Fruit fly (Drosophila melanogaster) whole organism, embryonic: Measurements from ENCODE around the gene Noc2.

ENCODE experiments used
- BEAF-32 ChIP-seq: fragments of 200-800 bp; sonication (Bioruptor generic); optimal IDR thresholded peaks from 3 replicates; lab custom pipeline; 2017; ENCODE audit warnings: missing biosample characterization, missing genetic modification characterization, mild to moderate bottlenecking, moderate library complexity, missing genetic modification reagents
- Bdp1 ChIP-seq: fragments of 200-800 bp; sonication (Bioruptor generic); optimal IDR thresholded peaks from 3 replicates; lab custom pipeline; 2016; ENCODE audit warnings: missing biosample characterization, missing genetic modification characterization
- CG11456 ChIP-seq: fragments of 200-800 bp; sonication (Bioruptor generic); IDR thresholded peaks from 3 replicates; pipeline ENCODE4 v1.3.6; 2022; ENCODE audit warnings: missing biosample characterization, missing genetic modification characterization
- CG12659 ChIP-seq: fragments of 200-800 bp; sonication (Bioruptor generic); optimal IDR thresholded peaks from 3 replicates; lab custom pipeline; 2017; ENCODE audit warnings: mild to moderate bottlenecking, missing biosample characterization, missing genetic modification reagents, missing genetic modification characterization
- CG13287 ChIP-seq: fragments of 200-800 bp; sonication (Bioruptor generic); IDR thresholded peaks from 2 replicates; pipeline ENCODE4 v1.3.6; 2022; ENCODE audit warnings: missing biosample characterization, missing genetic modification characterization; ENCODE audit not compliant: partially characterized antibody
- CG14050 ChIP-seq: fragments of 200-800 bp; sonication (Bioruptor generic); IDR thresholded peaks from 3 replicates; pipeline ENCODE4 v1.3.6; 2022; ENCODE audit warnings: missing biosample characterization, missing genetic modification characterization
- CG14667 ChIP-seq: fragments of 200-800 bp; sonication (Bioruptor generic); IDR thresholded peaks from 2 replicates; pipeline ENCODE4 v1.3.6; 2022; ENCODE audit warnings: missing biosample characterization, missing genetic modification characterization
- CG14860 ChIP-seq: fragments of 200-800 bp; sonication (Bioruptor generic); IDR thresholded peaks from 3 replicates; pipeline ENCODE4 v1.3.6; 2022; ENCODE audit warnings: missing biosample characterization, missing genetic modification characterization; ENCODE audit not compliant: partially characterized antibody
- CG15011 ChIP-seq: fragments of 200-800 bp; sonication (Bioruptor generic); optimal IDR thresholded peaks from 3 replicates; lab custom pipeline; 2018; ENCODE audit warnings: missing biosample characterization, mild to moderate bottlenecking, missing genetic modification characterization
- CG16813 ChIP-seq: fragments of 200-800 bp; sonication (Bioruptor generic); IDR thresholded peaks from 3 replicates; pipeline ENCODE4 v1.3.6; 2022; ENCODE audit warnings: missing biosample characterization, missing genetic modification characterization; ENCODE audit not compliant: partially characterized antibody
- CG17912 ChIP-seq: fragments of 200-800 bp; sonication (Bioruptor generic); optimal IDR thresholded peaks from 2 replicates; lab custom pipeline; 2018; ENCODE audit warnings: missing biosample characterization, mild to moderate bottlenecking, missing genetic modification characterization
- CG4424 ChIP-seq: fragments of 200-800 bp; sonication (Bioruptor generic); optimal IDR thresholded peaks from 3 replicates; lab custom pipeline; 2016; ENCODE audit warnings: missing biosample characterization, missing genetic modification characterization
- CG6813 ChIP-seq: fragments of 200-800 bp; sonication (Bioruptor generic); optimal IDR thresholded peaks from 2 replicates; lab custom pipeline; 2017; ENCODE audit warnings: missing biosample characterization, missing genetic modification characterization, mild to moderate bottlenecking, moderate library complexity, missing genetic modification reagents
- CG7556 ChIP-seq: fragments of 200-800 bp; sonication (Bioruptor generic); optimal IDR thresholded peaks from 2 replicates; lab custom pipeline; 2017; ENCODE audit warnings: missing biosample characterization, mild to moderate bottlenecking, missing genetic modification characterization
- CG7839 ChIP-seq: fragments of 200-800 bp; sonication (Bioruptor generic); optimal IDR thresholded peaks from 3 replicates; lab custom pipeline; 2018; ENCODE audit warnings: missing biosample characterization, mild to moderate bottlenecking, missing genetic modification characterization, moderate library complexity
- CG7963 ChIP-seq: fragments of 200-800 bp; sonication (Bioruptor generic); IDR thresholded peaks from 3 replicates; pipeline ENCODE4 v1.3.6; 2022; ENCODE audit warnings: missing biosample characterization, missing genetic modification characterization; ENCODE audit not compliant: partially characterized antibody
- CG8290 ChIP-seq, 3 experiments: fragments of 200-800 bp; sonication (Bioruptor generic); optimal IDR thresholded peaks; 2 replicates each; lab custom pipeline; 2016 to 2019; ENCODE audit warnings: missing biosample characterization in 3 of 3, missing genetic modification characterization in 3 of 3, mild to moderate bottlenecking in 2 of 3, moderate library complexity in 1 of 3
- CG8765 ChIP-seq: fragments of 200-800 bp; sonication (Bioruptor generic); IDR thresholded peaks from 2 replicates; pipeline ENCODE4 v1.3.6; 2022; ENCODE audit warnings: missing biosample characterization, missing genetic modification characterization
- CG9609 ChIP-seq: fragments of 200-800 bp; sonication (Bioruptor generic); optimal IDR thresholded peaks from 3 replicates; lab custom pipeline; 2016; ENCODE audit warnings: missing biosample characterization, missing genetic modification characterization
- Dbx ChIP-seq: fragments of 200-800 bp; sonication (Bioruptor generic); IDR thresholded peaks from 3 replicates; pipeline ENCODE4 v1.3.6; 2022; ENCODE audit warnings: missing biosample characterization, missing genetic modification characterization
- Dfd ChIP-seq, 2 experiments: fragments of >200 bp; optimal IDR thresholded peaks; 2 replicates each; lab custom pipeline; 2017; ENCODE audit warnings: missing biosample characterization in 2 of 2, missing genetic modification characterization in 2 of 2
- Doc2 ChIP-seq: fragments of 200-800 bp; sonication (Bioruptor generic); IDR thresholded peaks from 2 replicates; pipeline ENCODE4 v1.3.6; 2022; ENCODE audit warnings: missing biosample characterization, missing genetic modification characterization
- E2f2 ChIP-seq: fragments of 200-800 bp; sonication (Bioruptor generic); IDR thresholded peaks from 2 replicates; pipeline ENCODE4 v1.3.6; 2022; ENCODE audit warnings: missing biosample characterization, missing genetic modification characterization
- Ets65A ChIP-seq: fragments of 200-800 bp; sonication (Bioruptor generic); peaks from one replicate; lab custom pipeline; 2016; ENCODE audit warnings: missing biosample characterization, missing genetic modification characterization
- Lpt ChIP-seq: fragments of >200 bp; optimal IDR thresholded peaks from 2 replicates; lab custom pipeline; 2018; ENCODE audit warnings: missing biosample characterization, missing genetic modification characterization
- Opbp ChIP-seq: fragments of 200-800 bp; sonication (Bioruptor generic); IDR thresholded peaks from 3 replicates; pipeline ENCODE4 v1.3.6; 2022; ENCODE audit warnings: missing biosample characterization, missing genetic modification characterization; ENCODE audit not compliant: partially characterized antibody
- ap ChIP-seq: fragments of 200-800 bp; sonication (Bioruptor generic); IDR thresholded peaks from 2 replicates; pipeline ENCODE4 v1.3.6; 2022; ENCODE audit warnings: missing biosample characterization, missing genetic modification characterization
- ara ChIP-seq: fragments of 200-800 bp; sonication (Bioruptor generic); IDR thresholded peaks from 2 replicates; pipeline ENCODE4 v1.3.6; 2022; ENCODE audit warnings: missing biosample characterization, missing genetic modification characterization
- bbx ChIP-seq: fragments of 200-800 bp; sonication (Bioruptor generic); IDR thresholded peaks from 2 replicates; pipeline ENCODE4 v1.3.6; 2022; ENCODE audit warnings: missing biosample characterization, missing genetic modification characterization; ENCODE audit not compliant: partially characterized antibody
- bowl ChIP-seq: fragments of 200-800 bp; sonication (Bioruptor generic); IDR thresholded peaks from 2 replicates; pipeline ENCODE4 v1.3.6; 2022; ENCODE audit warnings: missing biosample characterization, missing genetic modification characterization
- cato ChIP-seq: fragments of 200-800 bp; sonication (Bioruptor generic); optimal IDR thresholded peaks from 2 replicates; lab custom pipeline; 2016; ENCODE audit warnings: missing biosample characterization, missing genetic modification characterization, borderline replicate concordance
- caup ChIP-seq: fragments of 200-800 bp; sonication (Bioruptor generic); optimal IDR thresholded peaks from 3 replicates; lab custom pipeline; 2017; ENCODE audit warnings: missing biosample characterization, mild to moderate bottlenecking, missing genetic modification characterization, moderate library complexity; ENCODE audit not compliant: severe bottlenecking
- disco-r ChIP-seq: fragments of 200-800 bp; sonication (Bioruptor generic); optimal IDR thresholded peaks from 2 replicates; lab custom pipeline; 2016; ENCODE audit warnings: missing biosample characterization, missing genetic modification characterization
- esg ChIP-seq: fragments of 200-800 bp; sonication (Bioruptor generic); conservative IDR thresholded peaks from 2 replicates; pipeline ENCODE4 v1.3.6; 2022; ENCODE audit warnings: missing biosample characterization, missing genetic modification characterization
- gt ChIP-seq: fragments of 200-800 bp; sonication (Bioruptor generic); IDR thresholded peaks from 2 replicates; pipeline ENCODE4 v1.3.6; 2022; ENCODE audit warnings: missing biosample characterization, missing genetic modification characterization
- insv ChIP-seq, 2 experiments: fragments of 200-800 bp; sonication (Bioruptor generic); optimal IDR thresholded peaks; 3 replicates each; lab custom pipeline; 2016 to 2018; ENCODE audit warnings: missing biosample characterization in 2 of 2, missing genetic modification characterization in 2 of 2
- kah ChIP-seq: fragments of 200-800 bp; sonication (Bioruptor generic); optimal IDR thresholded peaks from 2 replicates; lab custom pipeline; 2018; ENCODE audit warnings: missing biosample characterization, mild to moderate bottlenecking, missing genetic modification characterization
- lov ChIP-seq, 2 experiments: fragments of 200-800 bp in 1 of 2; fragments of >200 bp in 1 of 2; sonication (Bioruptor generic) in 1 of 2; IDR thresholded peaks in 1 of 2; optimal IDR thresholded peaks in 1 of 2; 2 replicates in 1 of 2; 3 replicates in 1 of 2; pipeline versions ENCODE4 v1.3.6 to Lab custom; 2017 to 2022; ENCODE audit warnings: missing biosample characterization in 1 of 2, missing genetic modification characterization in 1 of 2
- pzg ChIP-seq: fragments of 200-800 bp; sonication (Bioruptor generic); optimal IDR thresholded peaks from 3 replicates; lab custom pipeline; 2018; ENCODE audit warnings: missing biosample characterization, mild to moderate bottlenecking, missing genetic modification characterization, moderate library complexity
- row ChIP-seq: fragments of 200-800 bp; sonication (Bioruptor generic); IDR thresholded peaks from 3 replicates; pipeline ENCODE4 v1.3.6; 2022; ENCODE audit warnings: missing biosample characterization, missing genetic modification characterization
- run ChIP-seq: fragments of 200-800 bp; sonication (Bioruptor generic); optimal IDR thresholded peaks from 3 replicates; lab custom pipeline; 2018; ENCODE audit warnings: missing biosample characterization, mild to moderate bottlenecking, missing genetic modification characterization
- slbo ChIP-seq: fragments of 200-800 bp; sonication (Bioruptor generic); IDR thresholded peaks from 2 replicates; pipeline ENCODE4 v1.3.6; 2022; ENCODE audit warnings: missing biosample characterization, missing genetic modification characterization
- slou ChIP-seq: fragments of 200-800 bp; sonication (Bioruptor generic); optimal IDR thresholded peaks from 3 replicates; lab custom pipeline; 2016; ENCODE audit warnings: missing biosample characterization, missing genetic modification characterization
- sob ChIP-seq: fragments of 200-800 bp; sonication (Bioruptor generic); IDR thresholded peaks from 2 replicates; pipeline ENCODE4 v1.3.6; 2022; ENCODE audit warnings: missing biosample characterization, missing genetic modification characterization
- stc ChIP-seq: fragments of 200-800 bp; sonication (Bioruptor generic); IDR thresholded peaks from 2 replicates; pipeline ENCODE4 v1.3.6; 2022; ENCODE audit warnings: missing biosample characterization, missing genetic modification characterization
- sug ChIP-seq: fragments of 200-800 bp; optimal IDR thresholded peaks from 2 replicates; lab custom pipeline; 2019; ENCODE audit warnings: missing biosample characterization, mild to moderate bottlenecking, missing genetic modification characterization, moderate library complexity
- trem ChIP-seq: fragments of 200-800 bp; optimal IDR thresholded peaks from 3 replicates; lab custom pipeline; 2019; ENCODE audit warnings: missing biosample characterization, mild to moderate bottlenecking, missing genetic modification characterization, moderate library complexity
- unpg ChIP-seq: fragments of 200-800 bp; sonication (Bioruptor generic); optimal IDR thresholded peaks from 3 replicates; lab custom pipeline; 2018; ENCODE audit warnings: missing biosample characterization, mild to moderate bottlenecking, missing genetic modification characterization, moderate library complexity
- vnd ChIP-seq: fragments of 200-800 bp; sonication (Bioruptor generic); IDR thresholded peaks from 3 replicates; pipeline ENCODE4 v1.3.6; 2022; ENCODE audit warnings: missing biosample characterization, missing genetic modification characterization; ENCODE audit not compliant: partially characterized antibody
- zf30C ChIP-seq: fragments of 200-800 bp; sonication (Bioruptor generic); optimal IDR thresholded peaks from 3 replicates; lab custom pipeline; 2018; ENCODE audit warnings: missing biosample characterization, mild to moderate bottlenecking, missing genetic modification characterization

Gene Noc2

DNA sequence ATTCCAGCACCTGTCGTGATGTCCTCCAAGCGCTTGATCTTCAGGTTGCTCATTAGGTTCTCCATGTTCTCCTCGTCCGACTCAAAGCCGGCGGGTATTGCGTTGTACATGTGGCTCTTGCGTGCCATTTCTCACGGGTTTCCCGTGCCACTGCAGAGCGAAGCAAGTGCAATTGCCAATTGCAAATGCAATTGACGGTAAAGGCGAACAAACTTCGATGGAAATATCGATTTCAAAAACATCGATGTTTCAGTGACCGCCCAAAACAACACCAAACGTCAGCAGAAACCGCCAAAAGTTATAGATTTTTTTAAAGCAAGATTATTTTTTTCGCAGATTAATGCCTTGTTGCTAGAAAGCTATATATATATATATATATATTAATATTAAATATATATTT lies 566 bp upstream of the Noc2 start, which contains the start of gene Nbr (continued):
- no peak for TF ChIP-seq ap (GFP tag; lab: Robert Waterston, UW)
- TF ChIP-seq Opbp: peak; percentile 31; the same call in 1 of the 3 replicates
- no peak for TF ChIP-seq CG15011 (GFP tag; lab: Kevin White, UChicago)
- TF ChIP-seq CG7963 (GFP tag; lab: Robert Waterston, UW): no peak
- TF ChIP-seq CG13287 (GFP tag; lab: Robert Waterston, UW): peak; percentile 61
- TF ChIP-seq insv (GFP tag; optimal IDR thresholded peaks at IDR 0.05; lab: Kevin White, UChicago): peak in 1 of 2 experiments; percentile 15
- peak; percentile 16; the same call in 1 of the 3 replicates for TF ChIP-seq CG11456 (GFP tag; lab: Robert Waterston, UW)
- no peak for TF ChIP-seq esg (GFP tag; lab: Robert Waterston, UW)
- TF ChIP-seq Dfd (GFP tag; optimal IDR thresholded peaks at IDR 0.05; lab: Kevin White, UChicago): no peak
- peak; percentile 12 for TF ChIP-seq pzg (GFP tag; lab: Kevin White, UChicago)
- TF ChIP-seq CG12659 (GFP tag; lab: Kevin White, UChicago): peak; percentile 17
- TF ChIP-seq Bdp1 (GFP tag; lab: Kevin White, UChicago): no peak
- peak; percentile 54 for TF ChIP-seq slbo (GFP tag; lab: Robert Waterston, UW)
- peak; percentile 54; the same call in 2 of the 3 replicates for TF ChIP-seq CG16813 (GFP tag; lab: Robert Waterston, UW)
- TF ChIP-seq Dbx: no peak
- TF ChIP-seq vnd: 0 out of 3 replicates have a peak, but pooled peaks have one; percentile 19
- TF ChIP-seq disco-r (GFP tag; lab: Kevin White, UChicago): no peak
- TF ChIP-seq Lpt (GFP tag; lab: Kevin White, UChicago): no peak
- no peak for TF ChIP-seq CG7556
- TF ChIP-seq cato (GFP tag; lab: Kevin White, UChicago): no peak
- no peak for TF ChIP-seq CG8290 (GFP tag; optimal IDR thresholded peaks at IDR 0.05; lab: Kevin White, UChicago)
- peak in 1 of 2 experiments; percentile 29 for TF ChIP-seq CG8290 (tag; optimal IDR thresholded peaks at IDR 0.05; lab: Kevin White, UChicago)
- TF ChIP-seq BEAF-32 (GFP tag; lab: Kevin White, UChicago): peak; percentile 54
- no peak for TF ChIP-seq run (tag; lab: Kevin White, UChicago)
- no peak for TF ChIP-seq trem (tag; lab: Kevin White, UChicago)
- peak; percentile 71 for TF ChIP-seq Ets65A (GFP tag; lab: Kevin White, UChicago)
- no peak for TF ChIP-seq bowl (GFP tag; lab: Robert Waterston, UW)
- no peak for TF ChIP-seq caup (GFP tag; lab: Kevin White, UChicago)
- TF ChIP-seq E2f2: 0 out of 2 replicates have a peak, but pooled peaks have one; percentile 38
- no peak for TF ChIP-seq CG4424
- TF ChIP-seq sob (GFP tag; lab: Robert Waterston, UW): peak; percentile 11; the same call in 1 of the 2 replicates

DNA sequence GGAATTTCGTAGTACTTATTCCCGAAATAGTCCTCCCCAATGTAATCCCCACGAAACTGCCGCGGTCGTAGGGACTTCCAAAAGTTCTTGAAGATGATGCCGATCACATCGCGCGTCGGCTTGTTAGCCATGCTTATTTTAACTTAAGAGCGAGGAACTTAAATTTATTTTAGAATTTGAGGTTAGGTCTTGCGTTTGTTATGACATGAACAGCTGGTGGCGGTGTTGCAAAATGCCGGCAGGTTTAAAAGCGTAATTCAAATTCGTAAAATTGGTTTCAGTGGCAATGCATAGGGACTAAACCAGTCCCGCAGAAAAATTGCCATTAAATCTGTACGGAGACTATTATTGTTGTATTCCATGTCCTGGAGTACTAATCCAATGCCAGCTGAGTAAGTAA lies 3.0 kb downstream of the Noc2 start:
- TF ChIP-seq CG9609 (GFP tag; lab: Kevin White, UChicago) (no peak), CG4424 (no peak), CG6813 (no peak), slou (GFP tag; lab: Kevin White, UChicago) (no peak), row (GFP tag; lab: Robert Waterston, UW) (peak; percentile 33; the same call in 1 of the 3 replicates), CG14050 (GFP tag; lab: Robert Waterston, UW) (no peak), stc (GFP tag; lab: Robert Waterston, UW) (no peak), lov (optimal IDR thresholded peaks at IDR 0.05; lab: Kevin White, UChicago) (no peak), lov (GFP tag; IDR thresholded peaks at IDR 0.05; lab: Robert Waterston, UW) (no peak), unpg (no peak), Doc2 (GFP tag; lab: Robert Waterston, UW) (no peak), Dbx (no peak), bbx (GFP tag; lab: Robert Waterston, UW) (no peak), CG17912 (GFP tag; lab: Kevin White, UChicago) (no peak), CG7839 (tag; lab: Kevin White, UChicago) (no peak), CG14860 (GFP tag; lab: Robert Waterston, UW) (no peak), CG14667 (GFP tag; lab: Robert Waterston, UW) (no peak), gt (GFP tag; lab: Robert Waterston, UW) (no peak), zf30C (GFP tag; lab: Kevin White, UChicago) (no peak), sug (tag; lab: Kevin White, UChicago) (peak; percentile 42), CG8765 (no peak), kah (GFP tag; lab: Kevin White, UChicago) (no peak), ara (no peak)
